Fruit fly (Drosophila melanogaster): ENCODE measurements around the gene Pdk1.

The Pdk1 gene

DNA sequence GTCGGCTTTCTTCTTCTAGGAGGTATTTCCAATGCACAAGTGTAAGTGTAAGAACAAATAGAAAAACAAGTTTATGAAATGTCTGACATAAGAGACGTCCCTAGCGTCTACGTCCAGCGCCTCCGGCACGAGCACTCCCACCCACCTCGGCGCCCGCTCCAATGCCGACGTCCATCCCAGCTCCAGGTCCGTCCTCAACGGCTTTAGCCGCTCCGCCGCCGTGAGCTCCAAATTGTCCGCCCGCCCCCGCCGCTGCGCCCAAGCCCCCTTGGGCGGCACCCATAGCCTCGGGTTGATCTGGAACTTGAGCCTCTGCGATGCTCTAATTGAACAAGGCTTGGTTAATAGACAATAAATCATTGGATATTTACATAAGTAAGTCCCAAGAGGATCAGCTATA, 31.4 kb upstream of the Pdk1 start:
- TF ChIP-seq Dfd (GFP tag; optimal IDR thresholded peaks at IDR 0.05) (peak; percentile 95), Rel (GFP tag; optimal IDR thresholded peaks at IDR 0.05) (no peak), Rel (tag; optimal IDR thresholded peaks at IDR 0.05) (no peak)

DNA sequence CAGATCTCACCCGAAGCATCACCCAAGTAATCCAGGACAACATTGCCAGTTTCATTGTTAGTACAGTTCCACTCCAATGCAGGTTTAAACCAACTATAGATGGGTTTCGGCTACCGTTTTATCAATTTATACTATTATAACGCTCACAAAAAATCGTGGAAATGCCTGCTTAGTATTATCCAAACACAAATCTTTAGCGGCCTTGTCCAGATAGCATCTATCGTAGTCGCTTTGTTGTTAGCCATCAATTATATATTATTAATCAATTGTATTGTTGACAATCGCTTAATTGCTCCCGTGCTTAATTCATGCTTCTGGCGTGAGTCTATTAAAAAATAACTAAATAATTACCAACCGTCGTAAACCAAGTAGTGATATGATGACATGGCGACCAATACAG, 31.0 kb upstream of the Pdk1 start, which contains the start of gene CG12483:
TSS of gene CG12483 (minus strand) at position 101 of the 400 bp plus-strand sequence.
- no peak for TF ChIP-seq Mio (GFP tag; optimal IDR thresholded peaks at IDR 0.05)

DNA sequence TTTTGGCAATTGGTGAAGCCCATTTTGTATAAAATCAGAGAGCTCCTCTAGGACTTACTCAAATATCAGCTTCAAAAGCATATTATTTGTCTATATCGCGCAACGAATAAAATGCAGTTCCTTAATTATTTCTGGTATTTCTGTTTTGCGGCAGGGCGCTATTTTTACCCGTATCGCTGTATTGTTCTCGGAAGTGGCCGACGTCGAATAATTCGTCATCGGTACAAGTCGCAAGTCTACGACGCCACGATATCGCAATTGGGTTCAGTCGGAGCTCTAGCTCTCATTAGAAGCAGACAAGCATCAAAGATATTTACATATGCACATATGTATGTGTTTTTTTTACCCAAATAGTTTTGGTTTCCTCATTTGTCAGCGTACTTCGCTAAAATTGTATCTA, 25.2 kb upstream of the Pdk1 start:
- TF ChIP-seq Hnf4 (GFP tag; optimal IDR thresholded peaks at IDR 0.05), result no peak
- TF ChIP-seq Mio (GFP tag; optimal IDR thresholded peaks at IDR 0.05), result no peak
- no peak for TF ChIP-seq pan (optimal IDR thresholded peaks at IDR 0.05)
- no peak for TF ChIP-seq Myc (optimal IDR thresholded peaks at IDR 0.05)
- TF ChIP-seq usp (GFP tag; optimal IDR thresholded peaks at IDR 0.05), result no peak
- no peak for TF ChIP-seq Jra (GFP tag; optimal IDR thresholded peaks at IDR 0.05)
- TF ChIP-seq fru (GFP tag; optimal IDR thresholded peaks at IDR 0.05), result no peak
- TF ChIP-seq sv (GFP tag; optimal IDR thresholded peaks at IDR 0.05), result no peak
- no peak for TF ChIP-seq Hr83 (GFP tag; optimal IDR thresholded peaks at IDR 0.05; ENCODE audit: poor library complexity, severe bottlenecking)
- no peak for TF ChIP-seq foxo (GFP tag; optimal IDR thresholded peaks at IDR 0.05)
- TF ChIP-seq HLH106 (tag; optimal IDR thresholded peaks at IDR 0.05), result no peak
- TF ChIP-seq dmrt93B (GFP tag; optimal IDR thresholded peaks at IDR 0.05), result no peak
- TF ChIP-seq GATAd (GFP tag; optimal IDR thresholded peaks at IDR 0.05), result no peak
- TF ChIP-seq CrebA (GFP tag; optimal IDR thresholded peaks at IDR 0.05; ENCODE audit: borderline replicate concordance), result no peak
- TF ChIP-seq h (GFP tag; optimal IDR thresholded peaks at IDR 0.05), result no peak

DNA sequence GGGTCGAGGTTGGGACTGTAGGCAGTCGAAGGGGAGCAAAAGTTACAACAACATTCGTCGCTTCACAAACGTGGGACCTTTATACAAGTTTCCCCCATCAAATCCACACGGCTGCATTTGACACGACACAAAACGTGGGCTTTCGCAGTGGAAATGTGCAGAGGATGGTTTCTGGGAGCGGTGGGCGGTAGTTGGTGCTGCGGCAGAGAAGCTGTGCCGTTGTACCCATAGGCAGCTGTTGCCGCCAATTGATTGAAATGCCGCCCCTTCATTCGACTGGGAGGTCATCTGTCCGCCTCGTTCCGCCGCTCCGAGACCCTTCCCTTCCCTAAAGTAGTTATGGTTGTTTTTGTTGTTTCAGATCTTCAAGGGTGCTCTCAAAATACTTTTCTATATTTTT, 20.2 kb upstream of the Pdk1 start:
- TF ChIP-seq CG32264 (GFP tag; optimal IDR thresholded peaks at IDR 0.05) (no peak), lola (GFP tag; optimal IDR thresholded peaks at IDR 0.05) (no peak), Rel (GFP tag; optimal IDR thresholded peaks at IDR 0.05) (no peak), Rel (tag; optimal IDR thresholded peaks at IDR 0.05) (no peak), sv (GFP tag; optimal IDR thresholded peaks at IDR 0.05) (no peak), Hr83 (GFP tag; optimal IDR thresholded peaks at IDR 0.05; ENCODE audit: poor library complexity, severe bottlenecking) (no peak), fru (GFP tag; optimal IDR thresholded peaks at IDR 0.05) (no peak), Vsx2 (GFP tag; optimal IDR thresholded peaks at IDR 0.05; ENCODE audit: partially characterized antibody) (no peak), Sp1 (GFP tag; optimal IDR thresholded peaks at IDR 0.05) (no peak), brk (GFP tag; optimal IDR thresholded peaks at IDR 0.05) (no peak), Dfd (GFP tag; optimal IDR thresholded peaks at IDR 0.05) (no peak), sage (GFP tag; optimal IDR thresholded peaks at IDR 0.05) (no peak), HLH106 (tag; optimal IDR thresholded peaks at IDR 0.05) (no peak), dsf (GFP tag; optimal IDR thresholded peaks at IDR 0.05; ENCODE audit: borderline replicate concordance) (no peak), CrebA (GFP tag; optimal IDR thresholded peaks at IDR 0.05; ENCODE audit: borderline replicate concordance) (no peak), GATAd (GFP tag; optimal IDR thresholded peaks at IDR 0.05) (no peak), br (GFP tag; optimal IDR thresholded peaks at IDR 0.05) (no peak), dl (GFP tag; optimal IDR thresholded peaks at IDR 0.05; ENCODE audit: insufficient read depth in 1 of 2, partially characterized antibody in 2 of 2) (no peak), jim (GFP tag; optimal IDR thresholded peaks at IDR 0.05) (no peak), Jra (GFP tag; optimal IDR thresholded peaks at IDR 0.05) (no peak)

DNA sequence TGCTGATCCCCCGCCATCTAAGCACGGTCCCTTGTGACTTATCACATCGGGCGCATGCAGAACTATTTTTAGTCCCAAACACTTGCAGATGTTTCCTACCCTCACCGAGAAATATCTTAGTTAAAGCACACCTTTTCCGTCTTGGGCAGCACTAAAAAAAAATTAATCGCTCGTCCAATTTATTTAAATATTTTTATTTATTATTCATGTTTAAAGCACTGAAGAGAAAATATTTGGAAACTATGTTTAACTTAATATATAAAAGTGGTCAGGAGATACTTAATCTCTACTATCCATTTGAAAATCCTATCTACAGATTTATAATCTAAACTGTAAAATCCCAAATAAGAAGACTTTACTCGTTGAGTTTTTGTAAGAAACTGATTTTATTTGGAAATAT, 19.3 kb upstream of the Pdk1 start:
- TF ChIP-seq Rel (GFP tag; optimal IDR thresholded peaks at IDR 0.05) (no peak), Rel (tag; optimal IDR thresholded peaks at IDR 0.05) (no peak), rgr (GFP tag; optimal IDR thresholded peaks at IDR 0.05) (no peak), brk (GFP tag; optimal IDR thresholded peaks at IDR 0.05) (no peak), Mio (GFP tag; optimal IDR thresholded peaks at IDR 0.05) (no peak), Jra (GFP tag; optimal IDR thresholded peaks at IDR 0.05) (no peak), usp (GFP tag; optimal IDR thresholded peaks at IDR 0.05) (no peak), CG32264 (GFP tag; optimal IDR thresholded peaks at IDR 0.05) (no peak), dsf (GFP tag; optimal IDR thresholded peaks at IDR 0.05; ENCODE audit: borderline replicate concordance) (no peak), tai (GFP tag; optimal IDR thresholded peaks at IDR 0.05) (no peak), foxo (GFP tag; optimal IDR thresholded peaks at IDR 0.05) (no peak), pan (optimal IDR thresholded peaks at IDR 0.05) (no peak)

DNA sequence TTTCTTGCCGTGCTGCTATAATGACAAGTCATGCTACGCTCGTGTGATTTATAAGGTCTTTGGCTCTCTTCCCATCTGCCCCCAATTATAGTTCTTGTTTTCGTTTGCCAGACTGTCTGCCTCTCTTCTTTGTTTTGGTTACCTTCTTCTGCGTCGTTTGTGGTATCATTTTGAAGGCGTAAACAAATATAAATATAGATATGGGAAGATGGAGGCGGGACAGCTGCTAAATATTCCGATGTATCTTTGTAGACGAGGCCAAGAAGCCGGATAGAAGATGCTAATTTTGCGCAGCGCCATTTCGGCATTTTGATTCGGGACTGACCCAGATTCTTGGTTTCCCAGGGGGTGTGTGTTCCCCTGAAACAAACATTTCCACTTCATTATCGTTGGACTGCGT, 9.9 kb upstream of the Pdk1 start:
- TF ChIP-seq ey (GFP tag; optimal IDR thresholded peaks at IDR 0.05), result no peak
- TF ChIP-seq Rel (GFP tag; optimal IDR thresholded peaks at IDR 0.05), result no peak
- peak; percentile 24 for TF ChIP-seq Rel (tag; optimal IDR thresholded peaks at IDR 0.05)

Measured in whole organism, wandering third instar larva.